Fruit fly (Drosophila melanogaster) whole organism, prepupa: ENCODE measurements around the gene CG3857.

Experiments used
- CG10631 ChIP-seq: fragments of 200-800 bp; sonication (Bioruptor generic); optimal IDR thresholded peaks from 2 replicates; lab custom pipeline; 2016; ENCODE audit warnings: missing biosample characterization, missing genetic modification characterization
- CG10669 ChIP-seq: fragments of 200-800 bp; sonication (Bioruptor generic); optimal IDR thresholded peaks from 3 replicates; lab custom pipeline; 2018; ENCODE audit warnings: missing biosample characterization, mild to moderate bottlenecking, missing genetic modification characterization, moderate library complexity
- CG11902 ChIP-seq: fragments of 200-800 bp; sonication (Bioruptor generic); optimal IDR thresholded peaks from 3 replicates; lab custom pipeline; 2016; ENCODE audit warnings: missing biosample characterization, missing genetic modification characterization
- CG1621 ChIP-seq: fragments of 200-800 bp; sonication (Bioruptor generic); optimal IDR thresholded peaks from 3 replicates; lab custom pipeline; 2018; ENCODE audit warnings: missing biosample characterization, mild to moderate bottlenecking, missing genetic modification characterization
- CG16779 ChIP-seq: fragments of 200-800 bp; sonication (Bioruptor generic); optimal IDR thresholded peaks from 3 replicates; lab custom pipeline; 2017; ENCODE audit warnings: missing biosample characterization, mild to moderate bottlenecking, missing genetic modification characterization
- CG3032 ChIP-seq: fragments of 200-800 bp; optimal IDR thresholded peaks from 2 replicates; lab custom pipeline; 2019; ENCODE audit warnings: missing biosample characterization, mild to moderate bottlenecking, missing genetic modification characterization, moderate library complexity
- CG31627 ChIP-seq: fragments of 200-800 bp; sonication (Bioruptor generic); optimal IDR thresholded peaks from 3 replicates; lab custom pipeline; 2016; ENCODE audit warnings: missing biosample characterization, missing genetic modification characterization
- CG3919 ChIP-seq: fragments of 200-800 bp; sonication (Bioruptor generic); optimal IDR thresholded peaks from 3 replicates; lab custom pipeline; 2016; ENCODE audit warnings: missing biosample characterization, missing genetic modification characterization
- CG4318 ChIP-seq: fragments of 200-800 bp; sonication (Bioruptor generic); optimal IDR thresholded peaks from 3 replicates; lab custom pipeline; 2017; ENCODE audit warnings: missing biosample characterization, mild to moderate bottlenecking, missing genetic modification characterization
- CG6163 ChIP-seq: fragments of 200-800 bp; sonication (Bioruptor generic); IDR thresholded peaks from 3 replicates; pipeline ENCODE4 v1.3.6; 2022; ENCODE audit warnings: missing biosample characterization, missing genetic modification characterization
- CG6276 ChIP-seq: fragments of 200-800 bp; sonication (Bioruptor generic); optimal IDR thresholded peaks from 2 replicates; lab custom pipeline; 2017; ENCODE audit warnings: missing biosample characterization, mild to moderate bottlenecking, missing genetic modification characterization
- CG6792 ChIP-seq: fragments of 200-800 bp; sonication (Bioruptor generic); optimal IDR thresholded peaks from 3 replicates; lab custom pipeline; 2016; ENCODE audit warnings: missing biosample characterization, missing genetic modification characterization
- CG6808 ChIP-seq: fragments of 200-800 bp; sonication (Bioruptor generic); optimal IDR thresholded peaks from 3 replicates; lab custom pipeline; 2017; ENCODE audit warnings: missing biosample characterization, missing genetic modification characterization, mild to moderate bottlenecking, moderate library complexity, missing genetic modification reagents
- CG6854 ChIP-seq: fragments of 200-800 bp; sonication (Bioruptor generic); optimal IDR thresholded peaks from 2 replicates; lab custom pipeline; 2017; ENCODE audit warnings: missing biosample characterization, mild to moderate bottlenecking, missing genetic modification characterization
- CG7368 ChIP-seq: fragments of 200-800 bp; sonication (Bioruptor generic); optimal IDR thresholded peaks from 3 replicates; lab custom pipeline; 2016; ENCODE audit warnings: missing biosample characterization, missing genetic modification characterization
- CG8319 ChIP-seq: fragments of 200-800 bp; sonication (Bioruptor generic); optimal IDR thresholded peaks from 3 replicates; lab custom pipeline; 2016; ENCODE audit warnings: missing biosample characterization, missing genetic modification characterization
- CG8632 ChIP-seq: fragments of 200-800 bp; sonication (Bioruptor generic); optimal IDR thresholded peaks from 3 replicates; lab custom pipeline; 2016; ENCODE audit warnings: missing biosample characterization, missing genetic modification characterization
- Eip75B ChIP-seq: fragments of 200-800 bp; sonication (Bioruptor generic); optimal IDR thresholded peaks from 3 replicates; lab custom pipeline; 2016; ENCODE audit warnings: missing biosample characterization, missing genetic modification characterization
- Eip78C ChIP-seq: fragments of 200-800 bp; sonication (Bioruptor generic); peaks from one replicate; lab custom pipeline; 2016; ENCODE audit warnings: missing biosample characterization, missing genetic modification characterization
- Ets21C ChIP-seq: fragments of 200-800 bp; sonication (Bioruptor generic); optimal IDR thresholded peaks from 3 replicates; lab custom pipeline; 2016; ENCODE audit warnings: missing biosample characterization, missing genetic modification characterization
- Hr38 ChIP-seq: sonication (Bioruptor generic); optimal IDR thresholded peaks from 2 replicates; lab custom pipeline; 2016; ENCODE audit warnings: missing biosample characterization, missing genetic modification characterization
- Hr39 ChIP-seq: fragments of 200-800 bp; sonication (Bioruptor generic); optimal IDR thresholded peaks from 2 replicates; lab custom pipeline; 2016; ENCODE audit warnings: missing biosample characterization, missing genetic modification characterization
- Hr4 ChIP-seq: fragments of 200-800 bp; sonication (Bioruptor generic); optimal IDR thresholded peaks from 3 replicates; lab custom pipeline; 2016; ENCODE audit warnings: missing biosample characterization, missing genetic modification characterization
- Lpt ChIP-seq: fragments of 200-800 bp; sonication (Bioruptor generic); optimal IDR thresholded peaks from 3 replicates; lab custom pipeline; 2016; ENCODE audit warnings: missing biosample characterization, missing genetic modification characterization
- Met ChIP-seq: fragments of 200-800 bp; sonication (Bioruptor generic); optimal IDR thresholded peaks from 3 replicates; lab custom pipeline; 2016; ENCODE audit warnings: missing biosample characterization, missing genetic modification characterization
- OdsH ChIP-seq: fragments of 200-800 bp; sonication (Bioruptor generic); optimal IDR thresholded peaks from 3 replicates; lab custom pipeline; 2016; ENCODE audit warnings: missing biosample characterization, missing genetic modification characterization
- Sox102F ChIP-seq: fragments of 200-800 bp; sonication (Bioruptor generic); optimal IDR thresholded peaks from 2 replicates; lab custom pipeline; 2016; ENCODE audit warnings: missing biosample characterization, mild to moderate bottlenecking, missing genetic modification characterization
- Sox14 ChIP-seq: fragments of 200-800 bp; sonication (Bioruptor generic); optimal IDR thresholded peaks from 3 replicates; lab custom pipeline; 2016; ENCODE audit warnings: missing biosample characterization, missing genetic modification characterization
- achi ChIP-seq: fragments of 200-800 bp; sonication (Bioruptor generic); optimal IDR thresholded peaks from 3 replicates; lab custom pipeline; 2016; ENCODE audit warnings: missing biosample characterization, missing genetic modification characterization
- acj6 ChIP-seq: fragments of 200-800 bp; sonication (Bioruptor generic); optimal IDR thresholded peaks from 3 replicates; lab custom pipeline; 2016; ENCODE audit warnings: missing biosample characterization, missing genetic modification characterization
- cyc ChIP-seq: fragments of 200-800 bp; sonication (Bioruptor generic); optimal IDR thresholded peaks from 3 replicates; lab custom pipeline; 2016; ENCODE audit warnings: missing biosample characterization, missing genetic modification characterization
- dac ChIP-seq: fragments of 200-800 bp; sonication (Bioruptor generic); optimal IDR thresholded peaks from 2 replicates; lab custom pipeline; 2017; ENCODE audit warnings: missing biosample characterization, mild to moderate bottlenecking, missing genetic modification characterization
- dsx ChIP-seq: fragments of 200-800 bp; optimal IDR thresholded peaks from 3 replicates; lab custom pipeline; 2019; ENCODE audit warnings: missing biosample characterization, mild to moderate bottlenecking, missing genetic modification characterization, moderate library complexity; ENCODE audit not compliant: poor library complexity, severe bottlenecking
- eg ChIP-seq: fragments of 200-800 bp; sonication (Bioruptor generic); IDR thresholded peaks from 3 replicates; pipeline ENCODE4 v1.3.6; 2022; ENCODE audit warnings: missing biosample characterization, missing genetic modification characterization
- esn ChIP-seq: fragments of 200-800 bp; sonication (Bioruptor generic); optimal IDR thresholded peaks from 2 replicates; lab custom pipeline; 2016; ENCODE audit warnings: missing biosample characterization, mild to moderate bottlenecking, missing genetic modification characterization, moderate library complexity
- fd59A ChIP-seq: fragments of 200-800 bp; sonication (Bioruptor generic); optimal IDR thresholded peaks from 2 replicates; lab custom pipeline; 2017; ENCODE audit warnings: missing biosample characterization, mild to moderate bottlenecking, missing genetic modification characterization, missing genetic modification reagents
- fkh ChIP-seq: fragments of 200-800 bp; sonication (Bioruptor generic); optimal IDR thresholded peaks from 3 replicates; lab custom pipeline; 2017; ENCODE audit warnings: missing biosample characterization, mild to moderate bottlenecking, missing genetic modification characterization, moderate library complexity
- lz ChIP-seq: fragments of 200-800 bp; sonication (Bioruptor generic); optimal IDR thresholded peaks from 3 replicates; lab custom pipeline; 2016; ENCODE audit warnings: missing biosample characterization, missing genetic modification characterization
- net ChIP-seq: fragments of 200-800 bp; sonication (Bioruptor generic); optimal IDR thresholded peaks from 3 replicates; lab custom pipeline; 2016; ENCODE audit warnings: missing biosample characterization, missing genetic modification characterization
- pdm3 ChIP-seq: fragments of 200-800 bp; sonication (Bioruptor generic); optimal IDR thresholded peaks from 3 replicates; lab custom pipeline; 2016; ENCODE audit warnings: missing biosample characterization, missing genetic modification characterization
- ss ChIP-seq, 2 experiments: fragments of 200-800 bp; sonication (Bioruptor generic); optimal IDR thresholded peaks; 2 replicates in 1 of 2; 3 replicates in 1 of 2; lab custom pipeline; 2017 to 2018; ENCODE audit warnings: mild to moderate bottlenecking in 2 of 2, missing biosample characterization in 2 of 2, missing genetic modification characterization in 2 of 2, moderate library complexity in 1 of 2
- svp ChIP-seq: fragments of 200-800 bp; sonication (Bioruptor generic); peaks from one replicate; lab custom pipeline; 2016; ENCODE audit warnings: missing biosample characterization, missing genetic modification characterization
- topi ChIP-seq: fragments of 200-800 bp; sonication (Bioruptor generic); optimal IDR thresholded peaks from 3 replicates; lab custom pipeline; 2016; ENCODE audit warnings: missing biosample characterization, missing genetic modification characterization
- vri ChIP-seq: fragments of 200-800 bp; sonication (Bioruptor generic); optimal IDR thresholded peaks from 3 replicates; lab custom pipeline; 2016; ENCODE audit warnings: missing biosample characterization, mild to moderate bottlenecking, missing genetic modification characterization

Gene CG3857

dm6 chrX:1963591-1964216 is 23.9 kb upstream of the CG3857 start (continued):
- TF ChIP-seq Hr38 (GFP tag; lab: Kevin White, UChicago) = peak; percentile 86
- peak; percentile 95 for TF ChIP-seq CG6163
- TF ChIP-seq CG8632 (GFP tag; lab: Kevin White, UChicago) = peak; percentile 82
- peak; percentile 94 for TF ChIP-seq Hr4 (GFP tag; lab: Kevin White, UChicago)
- TF ChIP-seq fd59A (GFP tag; lab: Kevin White, UChicago) = peak; percentile 30
- peak; percentile 69 for TF ChIP-seq vri (GFP tag; lab: Kevin White, UChicago)
- TF ChIP-seq CG16779 = peak; percentile 72
- peak; percentile 88 for TF ChIP-seq acj6 (GFP tag; lab: Kevin White, UChicago)
- peak; percentile 83 for TF ChIP-seq CG4318
- TF ChIP-seq net = peak; percentile 84
- peak; percentile 81 for TF ChIP-seq cyc (GFP tag; lab: Kevin White, UChicago)
- peak; percentile 27 for TF ChIP-seq CG6808 (GFP tag; lab: Kevin White, UChicago)
- peak; percentile 77 for TF ChIP-seq CG8319
- TF ChIP-seq dsx (GFP tag; lab: Kevin White, UChicago) = peak; percentile 14
- peak; percentile 82 for TF ChIP-seq dac (GFP tag; lab: Kevin White, UChicago)
- peak; percentile 76 for TF ChIP-seq topi
- peak; percentile 88 for TF ChIP-seq CG6792
- peak; percentile 1 for TF ChIP-seq CG6854 (GFP tag; lab: Kevin White, UChicago)
- peak; percentile 27 for TF ChIP-seq CG1621 (tag; lab: Kevin White, UChicago)

dm6 chrX:1963192-1963590 is 23.4 kb upstream of the CG3857 start:
- no peak for TF ChIP-seq OdsH (GFP tag; lab: Kevin White, UChicago)
- TF ChIP-seq vri (GFP tag; lab: Kevin White, UChicago) = no peak
- TF ChIP-seq achi = no peak
- TF ChIP-seq Sox102F (GFP tag; lab: Kevin White, UChicago) = no peak
- no peak for TF ChIP-seq cyc (GFP tag; lab: Kevin White, UChicago)
- TF ChIP-seq topi = no peak
- TF ChIP-seq CG6276 (GFP tag; lab: Kevin White, UChicago) = no peak
- no peak for TF ChIP-seq CG8632 (GFP tag; lab: Kevin White, UChicago)
- no peak for TF ChIP-seq Lpt
- no peak for TF ChIP-seq CG6163
- TF ChIP-seq dsx (GFP tag; lab: Kevin White, UChicago) = no peak
- TF ChIP-seq CG10631 (GFP tag; lab: Kevin White, UChicago) = no peak
- TF ChIP-seq CG11902 (GFP tag; lab: Kevin White, UChicago) = no peak
- no peak for TF ChIP-seq Eip78C (GFP tag; lab: Kevin White, UChicago)
- TF ChIP-seq ss (GFP tag; optimal IDR thresholded peaks at IDR 0.05; lab: Kevin White, UChicago) = no peak
- TF ChIP-seq fkh = no peak
- TF ChIP-seq net = no peak
- no peak for TF ChIP-seq CG8319
- no peak for TF ChIP-seq svp (GFP tag; lab: Kevin White, UChicago)

- no peak for TF ChIP-seq eg (GFP tag; lab: Robert Waterston, UW)
- TF ChIP-seq Hr39 = peak; percentile 58
- TF ChIP-seq CG6163 = peak; percentile 43; the same call in 1 of the 3 replicates
- no peak for TF ChIP-seq CG10669 (GFP tag; lab: Kevin White, UChicago)
- TF ChIP-seq CG7368 (GFP tag; lab: Kevin White, UChicago) = no peak
- peak; percentile 9 for TF ChIP-seq CG1621 (tag; lab: Kevin White, UChicago)
- peak; percentile 18 for TF ChIP-seq CG6792
- no peak for TF ChIP-seq CG6276 (GFP tag; lab: Kevin White, UChicago)
- TF ChIP-seq CG16779 = no peak
- TF ChIP-seq Eip75B = peak; percentile 15
- TF ChIP-seq CG31627 (GFP tag; lab: Kevin White, UChicago) = peak; percentile 71
- TF ChIP-seq Ets21C (GFP tag; lab: Kevin White, UChicago) = no peak
- peak; percentile 53 for TF ChIP-seq Eip78C (GFP tag; lab: Kevin White, UChicago)
- peak; percentile 10 for TF ChIP-seq CG6854 (GFP tag; lab: Kevin White, UChicago)
- TF ChIP-seq lz (GFP tag; lab: Kevin White, UChicago) = peak; percentile 57
- TF ChIP-seq CG3032 (tag; lab: Kevin White, UChicago) = peak; percentile 21
- TF ChIP-seq CG3919 (GFP tag; lab: Kevin White, UChicago) = peak; percentile 31
- peak; percentile 31 for TF ChIP-seq esn (GFP tag; lab: Kevin White, UChicago)
- TF ChIP-seq OdsH (GFP tag; lab: Kevin White, UChicago) = peak; percentile 25
- TF ChIP-seq CG11902 (GFP tag; lab: Kevin White, UChicago) = peak; percentile 7
- TF ChIP-seq svp (GFP tag; lab: Kevin White, UChicago) = peak; percentile 62
- TF ChIP-seq Met (GFP tag; lab: Kevin White, UChicago) = peak; percentile 26
- TF ChIP-seq pdm3 (GFP tag; lab: Kevin White, UChicago) = no peak
- peak; percentile 73 for TF ChIP-seq cyc (GFP tag; lab: Kevin White, UChicago)
- no peak for TF ChIP-seq CG4318
- TF ChIP-seq fkh = peak; percentile 27
- TF ChIP-seq CG8632 (GFP tag; lab: Kevin White, UChicago) = no peak
- peak; percentile 15 for TF ChIP-seq topi
- TF ChIP-seq Hr4 (GFP tag; lab: Kevin White, UChicago) = no peak
- TF ChIP-seq Sox14 = peak; percentile 65
These were observed 13.1 kb upstream of the CG3857 start for dm6 chrX:1952898-1953297.
